Worm (Caenorhabditis elegans) whole organism, young adult: ENCODE data around the gene flh-3.

Experiments used
- C17E4.6 ChIP-seq: fragments of 200-800 bp; sonication (Bioruptor generic); IDR thresholded peaks from 2 replicates; pipeline ENCODE4 v1.3.6; 2022; ENCODE audit warnings: missing genetic modification reagents, missing genetic modification characterization, missing compliant biosample characterization
- D2030.7 ChIP-seq: fragments of 200-800 bp; sonication (Bioruptor generic); IDR thresholded peaks from 2 replicates; pipeline ENCODE4 v1.3.6; 2022; ENCODE audit warnings: missing genetic modification reagents, missing genetic modification characterization, missing compliant biosample characterization
- F22D6.2 ChIP-seq: sonication (generic microtip); optimal IDR thresholded peaks from 2 replicates; lab custom pipeline; 2016; ENCODE audit warnings: mild to moderate bottlenecking, missing genetic modification characterization, missing compliant biosample characterization
- F23B12.7 ChIP-seq: sonication (generic microtip); optimal IDR thresholded peaks from 2 replicates; lab custom pipeline; 2017; ENCODE audit warnings: missing genetic modification characterization, mild to moderate bottlenecking, missing compliant biosample characterization, antibody characterized with exemption, moderate library complexity; ENCODE audit not compliant: insufficient read depth
- F37B4.10 ChIP-seq: fragments of 200-800 bp; sonication (Bioruptor generic); IDR thresholded peaks from 2 replicates; pipeline ENCODE4 v1.3.6; 2022; ENCODE audit warnings: missing genetic modification characterization, missing compliant biosample characterization
- F49E8.2 ChIP-seq: sonication (generic microtip); optimal IDR thresholded peaks from 3 replicates; lab custom pipeline; 2017; ENCODE audit warnings: missing genetic modification characterization, mild to moderate bottlenecking, missing compliant biosample characterization, antibody characterized with exemption, moderate library complexity; ENCODE audit not compliant: insufficient read depth
- F52B5.7 ChIP-seq: sonication (generic microtip); optimal IDR thresholded peaks from 2 replicates; lab custom pipeline; 2016; ENCODE audit warnings: mild to moderate bottlenecking, missing genetic modification characterization, missing compliant biosample characterization
- F57A8.1 ChIP-seq: fragments of 200-800 bp; sonication (Bioruptor generic); optimal IDR thresholded peaks from 2 replicates; lab custom pipeline; 2018; ENCODE audit warnings: mild to moderate bottlenecking, missing genetic modification characterization, moderate library complexity, missing compliant biosample characterization
- K11D2.4 ChIP-seq: fragments of 200-800 bp; sonication (Bioruptor generic); IDR thresholded peaks from 2 replicates; pipeline ENCODE4 v1.3.6; 2022; ENCODE audit warnings: missing genetic modification reagents, missing genetic modification characterization, missing compliant biosample characterization
- Y95B8A.8 ChIP-seq: fragments of 200-800 bp; sonication (Bioruptor generic); IDR thresholded peaks from 2 replicates; pipeline ENCODE4 v1.3.6; 2022; ENCODE audit warnings: missing genetic modification reagents, missing genetic modification characterization, missing compliant biosample characterization
- aptf-3 ChIP-seq: fragments of 200-800 bp; sonication (Bioruptor generic); IDR thresholded peaks from 2 replicates; pipeline ENCODE4 v1.3.6; 2022; ENCODE audit warnings: missing genetic modification characterization, missing compliant biosample characterization
- athp-1 ChIP-seq: sonication (generic microtip); optimal IDR thresholded peaks from 2 replicates; lab custom pipeline; 2017; ENCODE audit warnings: mild to moderate bottlenecking, missing genetic modification characterization, missing compliant biosample characterization
- attf-3 ChIP-seq: fragments of 200-800 bp; sonication (Bioruptor generic); conservative IDR thresholded peaks from 2 replicates; pipeline ENCODE4 v1.3.6; 2022; ENCODE audit warnings: missing genetic modification reagents, missing genetic modification characterization, missing compliant biosample characterization
- ccch-3 ChIP-seq: fragments of 200-800 bp; sonication (Bioruptor generic); optimal IDR thresholded peaks from 2 replicates; lab custom pipeline; 2018; ENCODE audit warnings: mild to moderate bottlenecking, missing genetic modification characterization, missing compliant biosample characterization
- ceh-100 ChIP-seq: fragments of 200-800 bp; sonication (Bioruptor generic); IDR thresholded peaks from 2 replicates; pipeline ENCODE4 v1.3.6; 2022; ENCODE audit warnings: missing genetic modification reagents, missing genetic modification characterization, missing compliant biosample characterization
- ceh-79 ChIP-seq: sonication (generic microtip); optimal IDR thresholded peaks from 2 replicates; lab custom pipeline; 2017; ENCODE audit warnings: mild to moderate bottlenecking, missing genetic modification characterization, missing compliant biosample characterization
- chd-7 ChIP-seq: sonication (generic microtip); optimal IDR thresholded peaks from 2 replicates; lab custom pipeline; 2016; ENCODE audit warnings: mild to moderate bottlenecking, missing genetic modification characterization, moderate library complexity, missing compliant biosample characterization
- die-1 ChIP-seq: sonication (generic microtip); optimal IDR thresholded peaks from 2 replicates; lab custom pipeline; 2016; ENCODE audit warnings: missing genotype, mild to moderate bottlenecking, missing genetic modification characterization, missing compliant biosample characterization
- dpl-1 ChIP-seq: fragments of 150-350 bp; optimal IDR thresholded peaks from 2 replicates; lab custom pipeline; 2014; ENCODE audit warnings: missing biosample characterization, missing genetic modification reagents, missing genetic modification characterization
- egl-18 ChIP-seq: fragments of 200-800 bp; sonication (Bioruptor generic); IDR thresholded peaks from 2 replicates; pipeline ENCODE4 v1.3.6; 2022; ENCODE audit warnings: missing genetic modification reagents, missing genetic modification characterization, missing compliant biosample characterization
- ekl-4 ChIP-seq: fragments of 200-800 bp; sonication (Bioruptor generic); IDR thresholded peaks from 2 replicates; pipeline ENCODE4 v1.3.6; 2022; ENCODE audit warnings: missing genetic modification reagents, missing genetic modification characterization, missing compliant biosample characterization
- ets-4 ChIP-seq: fragments of 200-800 bp; sonication (Bioruptor generic); optimal IDR thresholded peaks from 2 replicates; lab custom pipeline; 2018; ENCODE audit warnings: mild to moderate bottlenecking, missing genetic modification characterization, missing compliant biosample characterization
- gei-17 ChIP-seq: fragments of 200-800 bp; sonication (Bioruptor generic); optimal IDR thresholded peaks from 2 replicates; lab custom pipeline; 2018; ENCODE audit warnings: mild to moderate bottlenecking, missing genetic modification characterization, missing compliant biosample characterization
- him-1 ChIP-seq: sonication (generic microtip); optimal IDR thresholded peaks from 2 replicates; lab custom pipeline; 2016; ENCODE audit warnings: missing genotype, missing genetic modification reagents, missing genetic modification characterization, missing compliant biosample characterization
- hlh-26 ChIP-seq: fragments of 200-800 bp; sonication (Bioruptor generic); conservative IDR thresholded peaks from 2 replicates; pipeline ENCODE4 v1.3.6; 2022; ENCODE audit warnings: missing genetic modification reagents, missing genetic modification characterization, missing compliant biosample characterization
- hmg-1.2 ChIP-seq: fragments of 200-800 bp; sonication (Bioruptor generic); IDR thresholded peaks from 2 replicates; pipeline ENCODE4 v1.3.6; 2022; ENCODE audit warnings: missing genetic modification reagents, missing genetic modification characterization, missing compliant biosample characterization
- let-607 ChIP-seq, 2 experiments: fragments of 200-800 bp in 1 of 2; sonication (Bioruptor generic) in 1 of 2; sonication (generic microtip) in 1 of 2; optimal IDR thresholded peaks; 2 replicates each; lab custom pipeline; 2016 to 2018; ENCODE audit warnings: mild to moderate bottlenecking in 2 of 2, missing compliant biosample characterization in 2 of 2, missing genetic modification characterization in 2 of 2, moderate library complexity in 2 of 2, missing genotype in 1 of 2
- lin-26 ChIP-seq: fragments of 200-800 bp; sonication (Bioruptor generic); IDR thresholded peaks from 2 replicates; pipeline ENCODE4 v1.3.6; 2022; ENCODE audit warnings: missing genetic modification reagents, missing genetic modification characterization, missing compliant biosample characterization
- madf-6 ChIP-seq: fragments of 200-800 bp; sonication (Bioruptor generic); IDR thresholded peaks from 2 replicates; pipeline ENCODE4 v1.3.6; 2022; ENCODE audit warnings: missing genetic modification reagents, missing genetic modification characterization, missing compliant biosample characterization
- mcd-1 ChIP-seq: fragments of 200-800 bp; sonication (Bioruptor generic); IDR thresholded peaks from 2 replicates; pipeline ENCODE4 v1.3.6; 2022; ENCODE audit warnings: missing genetic modification reagents, missing genetic modification characterization, missing compliant biosample characterization
- mxl-1 ChIP-seq: sonication (generic microtip); optimal IDR thresholded peaks from 2 replicates; lab custom pipeline; 2016; ENCODE audit warnings: missing genetic modification characterization, missing compliant biosample characterization
- nhr-179 ChIP-seq: sonication (generic microtip); optimal IDR thresholded peaks from 2 replicates; lab custom pipeline; 2016; ENCODE audit warnings: mild to moderate bottlenecking, missing genetic modification characterization, missing compliant biosample characterization
- pbrm-1 ChIP-seq: fragments of 200-800 bp; sonication (Bioruptor generic); IDR thresholded peaks from 2 replicates; pipeline ENCODE4 v1.3.6; 2022; ENCODE audit warnings: missing genetic modification reagents, missing genetic modification characterization, missing compliant biosample characterization
- rec-8 ChIP-seq, 2 experiments: sonication (generic microtip); optimal IDR thresholded peaks; 2 replicates each; lab custom pipeline; 2016; ENCODE audit warnings: mild to moderate bottlenecking in 2 of 2, missing genetic modification characterization in 2 of 2, missing genetic modification reagents in 2 of 2, missing genotype in 2 of 2, missing biosample characterization in 1 of 2, missing compliant biosample characterization in 1 of 2, moderate library complexity in 1 of 2
- snpc-1.3 ChIP-seq: sonication (generic microtip); optimal IDR thresholded peaks from 2 replicates; lab custom pipeline; 2017; ENCODE audit warnings: missing genetic modification characterization, mild to moderate bottlenecking, missing compliant biosample characterization, antibody characterized with exemption, moderate library complexity, missing genotype, missing genetic modification reagents; ENCODE audit not compliant: insufficient read depth
- tbp1 ChIP-seq: fragments of 200-800 bp; sonication (Bioruptor generic); optimal IDR thresholded peaks from 2 replicates; lab custom pipeline; 2018; ENCODE audit warnings: mild to moderate bottlenecking, missing genetic modification characterization, missing compliant biosample characterization
- unc-130 ChIP-seq: sonication (generic microtip); optimal IDR thresholded peaks from 2 replicates; lab custom pipeline; 2016; ENCODE audit warnings: missing genetic modification reagents, missing genetic modification characterization, missing compliant biosample characterization
- ztf-22 ChIP-seq: fragments of 200-800 bp; sonication (Bioruptor generic); optimal IDR thresholded peaks from 2 replicates; lab custom pipeline; 2018; ENCODE audit warnings: mild to moderate bottlenecking, missing genetic modification characterization, moderate library complexity, missing compliant biosample characterization
- ztf-3 ChIP-seq: fragments of 200-800 bp; sonication (Bioruptor generic); optimal IDR thresholded peaks from 2 replicates; lab custom pipeline; 2018; ENCODE audit warnings: mild to moderate bottlenecking, missing genetic modification characterization, missing compliant biosample characterization

Gene flh-3

DNA sequence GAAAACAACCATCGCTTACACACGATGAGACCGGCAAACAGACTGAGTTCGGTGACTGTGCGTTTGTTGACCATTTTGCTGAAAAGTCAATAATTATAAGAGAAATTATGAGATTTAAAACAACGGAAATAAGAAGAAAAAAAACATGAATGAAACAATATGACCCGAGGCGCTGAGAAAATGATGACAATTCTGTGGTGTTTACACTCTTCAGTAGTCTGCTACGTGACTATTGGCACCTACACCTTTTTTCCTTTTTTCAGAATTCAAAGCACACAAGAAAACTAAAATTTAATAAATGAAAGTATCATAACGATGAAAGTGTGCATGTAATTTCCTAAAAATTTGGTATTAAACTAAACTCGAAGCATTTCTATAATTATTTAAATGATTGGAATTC, 10.2 kb upstream of the flh-3 start, which contains the start of gene Y11D7A.10:
Gene Y11D7A.10 (minus strand): TSS at position 82 of the 400 bp plus-strand sequence.
- TF ChIP-seq lin-26 (no peak), die-1 (tag; lab: Kevin White, UChicago) (no peak), ccch-3 (no peak), F22D6.2 (no peak), madf-6 (no peak), him-1 (no peak), let-607 (tag; optimal IDR thresholded peaks at IDR 0.05; lab: Kevin White, UChicago) (no peak), nhr-179 (tag; lab: Kevin White, UChicago) (no peak), hlh-26 (GFP tag; lab: Robert Waterston, UW) (no peak), mxl-1 (tag; lab: Kevin White, UChicago) (no peak), gei-17 (no peak), rec-8 (tag; optimal IDR thresholded peaks at IDR 0.05; lab: Kevin White, UChicago) (no peak), mcd-1 (GFP tag; lab: Robert Waterston, UW) (no peak), ztf-3 (GFP tag; lab: Kevin White, UChicago) (no peak)

DNA sequence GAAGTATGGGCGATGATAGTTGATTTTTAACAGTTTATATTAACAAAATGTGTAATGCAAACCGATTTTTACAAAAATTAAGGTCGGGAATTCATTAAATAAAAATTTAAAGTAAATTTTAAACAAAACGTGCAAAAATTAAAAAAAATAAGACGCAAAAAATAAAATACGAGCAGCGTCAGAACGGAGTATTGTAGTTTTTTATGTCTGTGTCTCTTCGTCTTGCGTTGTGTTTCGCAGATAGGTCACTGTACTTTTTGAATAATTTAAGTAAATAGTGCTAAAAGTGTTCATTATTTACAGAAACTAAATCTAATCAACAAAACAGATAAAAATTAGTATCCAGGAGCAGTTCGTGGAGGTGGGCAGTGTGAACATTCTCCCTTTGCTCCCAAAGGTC, 9.6 kb upstream of the flh-3 start:
- TF ChIP-seq attf-3 (GFP tag; lab: Robert Waterston, UW) (peak; percentile 91), tbp1 (GFP tag; lab: Kevin White, UChicago) (no peak), ceh-79 (tag; lab: Kevin White, UChicago) (no peak), nhr-179 (tag; lab: Kevin White, UChicago) (no peak), F52B5.7 (tag; lab: Kevin White, UChicago) (no peak), F23B12.7 (tag; lab: Kevin White, UChicago) (no peak), hmg-1.2 (GFP tag; lab: Robert Waterston, UW) (peak; percentile 92), aptf-3 (no peak), Y95B8A.8 (GFP tag; lab: Robert Waterston, UW) (no peak), D2030.7 (GFP tag; lab: Robert Waterston, UW) (no peak), snpc-1.3 (tag; lab: Kevin White, UChicago) (no peak), dpl-1 (GFP tag; lab: Kevin White, UChicago) (no peak), chd-7 (tag; lab: Kevin White, UChicago) (no peak)

DNA sequence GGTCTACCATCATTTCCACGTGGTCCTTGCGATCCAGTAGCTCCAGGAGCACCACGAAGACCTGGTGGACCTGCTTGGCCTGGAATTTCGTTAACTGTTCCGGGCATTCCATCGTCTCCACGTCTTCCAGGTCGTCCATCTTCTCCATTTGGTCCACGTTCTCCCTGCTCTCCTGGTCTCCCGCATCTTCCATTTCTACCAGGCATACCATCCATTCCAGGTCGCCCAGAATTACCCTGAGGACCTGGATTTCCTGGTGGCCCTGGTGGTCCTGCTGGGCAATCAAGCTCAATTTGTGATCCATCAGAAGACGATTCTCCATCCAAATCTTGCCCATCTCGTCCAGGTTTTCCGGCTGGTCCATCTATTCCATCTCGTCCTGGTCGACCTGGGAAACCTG, 9.1 kb upstream of the flh-3 start:
- TF ChIP-seq ztf-22 (GFP tag; lab: Kevin White, UChicago) = no peak
- TF ChIP-seq K11D2.4 = no peak
- TF ChIP-seq ekl-4 (GFP tag; lab: Robert Waterston, UW) = no peak
- no peak for TF ChIP-seq pbrm-1
- TF ChIP-seq ceh-100 = no peak
- TF ChIP-seq tbp1 (GFP tag; lab: Kevin White, UChicago) = no peak
- no peak for TF ChIP-seq unc-130
- TF ChIP-seq F37B4.10 (GFP tag; lab: Robert Waterston, UW) = 0 out of 2 replicates have a peak, but pooled peaks have one; percentile 3
- TF ChIP-seq F57A8.1 = peak; percentile 12
- no peak for TF ChIP-seq hlh-26 (GFP tag; lab: Robert Waterston, UW)
- TF ChIP-seq C17E4.6 = no peak

DNA sequence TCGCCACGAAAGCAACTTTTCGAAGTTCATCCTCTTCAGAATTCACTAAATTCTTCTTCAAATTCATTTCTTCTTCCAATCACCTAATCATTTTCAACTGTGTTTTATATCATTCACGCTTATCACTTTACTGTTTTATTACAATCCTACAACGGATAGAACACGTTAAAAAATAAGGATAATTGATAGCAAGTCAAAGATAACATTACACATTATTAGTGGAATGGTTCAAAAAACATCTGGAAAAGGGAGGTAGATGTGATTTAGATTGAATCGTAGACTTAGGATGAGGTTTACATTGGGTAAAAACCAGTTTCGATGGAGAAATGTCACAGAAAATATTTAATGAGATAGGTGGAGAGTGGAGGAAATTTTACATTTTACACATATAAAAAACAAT, 8.2 kb upstream of the flh-3 start, which contains the start of gene col-120:
Gene col-120 (minus strand): TSS at position 101 of the 400 bp plus-strand sequence.
- TF ChIP-seq F49E8.2 (tag; lab: Kevin White, UChicago) (no peak), ets-4 (GFP tag; lab: Kevin White, UChicago) (no peak), egl-18 (no peak), snpc-1.3 (tag; lab: Kevin White, UChicago) (no peak), athp-1 (tag; lab: Kevin White, UChicago) (no peak)
